Worm (Caenorhabditis elegans): ENCODE measurements around the gene sdz-10.

DNA sequence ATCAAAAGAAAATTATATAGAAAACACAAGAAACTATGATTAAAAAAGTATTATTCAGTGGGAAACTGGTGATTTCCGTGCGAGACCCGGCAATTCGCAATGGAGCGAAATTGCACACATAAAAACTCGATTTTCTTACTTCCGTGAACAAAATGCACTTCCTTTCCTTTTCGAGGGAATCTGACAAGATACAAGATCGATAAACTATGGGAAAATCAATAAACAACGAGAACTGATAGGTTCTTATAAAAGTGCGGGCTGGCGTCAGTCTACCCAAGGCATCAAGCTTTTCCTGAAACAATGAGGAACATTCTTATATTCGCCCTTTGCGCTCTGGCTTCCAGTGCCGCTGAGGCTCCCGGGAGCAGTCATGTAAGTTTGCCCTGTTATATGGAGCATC, 19.1 kb downstream of the sdz-10 start, which contains the start of gene F29A7.3:
- TF ChIP-seq nhr-28 (tag; optimal IDR thresholded peaks at IDR 0.05) (no peak), lsy-2 (tag; optimal IDR thresholded peaks at IDR 0.05) (no peak), mab-5 (tag; optimal IDR thresholded peaks at IDR 0.05) (no peak), drap-1 (GFP tag; optimal IDR thresholded peaks at IDR 0.05) (no peak), ztf-11 (tag; optimal IDR thresholded peaks at IDR 0.05) (no peak), lin-13 (tag; optimal IDR thresholded peaks at IDR 0.05) (no peak), ceh-43 (GFP tag; optimal IDR thresholded peaks at IDR 0.05) (no peak), snpc-4 (tag; optimal IDR thresholded peaks at IDR 0.05) (no peak), nhr-12 (tag; optimal IDR thresholded peaks at IDR 0.05) (no peak), sem-2 (GFP tag; optimal IDR thresholded peaks at IDR 0.05) (no peak), nhr-237 (tag; optimal IDR thresholded peaks at IDR 0.05) (no peak), pha-4 (tag; optimal IDR thresholded peaks at IDR 0.05) (no peak)
